Fruit fly (Drosophila melanogaster) whole organism, prepupa: Measurements from ENCODE around the gene nis.
A peak's percentile ranks its signal among the peaks of the same experiment; 100 is the strongest.

Experiments used
- Blimp-1 ChIP-seq: fragments of 200-800 bp; sonication (Bioruptor generic); optimal IDR thresholded peaks from 3 replicates; lab custom pipeline; 2017; ENCODE audit warnings: missing biosample characterization, missing genetic modification characterization, mild to moderate bottlenecking, moderate library complexity, missing genetic modification reagents
- CG16779 ChIP-seq: fragments of 200-800 bp; sonication (Bioruptor generic); optimal IDR thresholded peaks from 3 replicates; lab custom pipeline; 2017; ENCODE audit warnings: missing biosample characterization, mild to moderate bottlenecking, missing genetic modification characterization
- CG3032 ChIP-seq: fragments of 200-800 bp; optimal IDR thresholded peaks from 2 replicates; lab custom pipeline; 2019; ENCODE audit warnings: missing biosample characterization, mild to moderate bottlenecking, missing genetic modification characterization, moderate library complexity
- CG6792 ChIP-seq: fragments of 200-800 bp; sonication (Bioruptor generic); optimal IDR thresholded peaks from 3 replicates; lab custom pipeline; 2016; ENCODE audit warnings: missing biosample characterization, missing genetic modification characterization
- CG7368 ChIP-seq: fragments of 200-800 bp; sonication (Bioruptor generic); optimal IDR thresholded peaks from 3 replicates; lab custom pipeline; 2016; ENCODE audit warnings: missing biosample characterization, missing genetic modification characterization
- CG8319 ChIP-seq: fragments of 200-800 bp; sonication (Bioruptor generic); optimal IDR thresholded peaks from 3 replicates; lab custom pipeline; 2016; ENCODE audit warnings: missing biosample characterization, missing genetic modification characterization
- Eip75B ChIP-seq: fragments of 200-800 bp; sonication (Bioruptor generic); optimal IDR thresholded peaks from 3 replicates; lab custom pipeline; 2016; ENCODE audit warnings: missing biosample characterization, missing genetic modification characterization
- Eip93F ChIP-seq: fragments of 200-800 bp; sonication (Bioruptor generic); optimal IDR thresholded peaks from 2 replicates; lab custom pipeline; 2016; ENCODE audit warnings: missing biosample characterization, mild to moderate bottlenecking, missing genetic modification characterization
- Hr39 ChIP-seq: fragments of 200-800 bp; sonication (Bioruptor generic); optimal IDR thresholded peaks from 2 replicates; lab custom pipeline; 2016; ENCODE audit warnings: missing biosample characterization, missing genetic modification characterization
- Hr4 ChIP-seq: fragments of 200-800 bp; sonication (Bioruptor generic); optimal IDR thresholded peaks from 3 replicates; lab custom pipeline; 2016; ENCODE audit warnings: missing biosample characterization, missing genetic modification characterization
- achi ChIP-seq: fragments of 200-800 bp; sonication (Bioruptor generic); optimal IDR thresholded peaks from 3 replicates; lab custom pipeline; 2016; ENCODE audit warnings: missing biosample characterization, missing genetic modification characterization
- svp ChIP-seq: fragments of 200-800 bp; sonication (Bioruptor generic); peaks from one replicate; lab custom pipeline; 2016; ENCODE audit warnings: missing biosample characterization, missing genetic modification characterization

DNA sequence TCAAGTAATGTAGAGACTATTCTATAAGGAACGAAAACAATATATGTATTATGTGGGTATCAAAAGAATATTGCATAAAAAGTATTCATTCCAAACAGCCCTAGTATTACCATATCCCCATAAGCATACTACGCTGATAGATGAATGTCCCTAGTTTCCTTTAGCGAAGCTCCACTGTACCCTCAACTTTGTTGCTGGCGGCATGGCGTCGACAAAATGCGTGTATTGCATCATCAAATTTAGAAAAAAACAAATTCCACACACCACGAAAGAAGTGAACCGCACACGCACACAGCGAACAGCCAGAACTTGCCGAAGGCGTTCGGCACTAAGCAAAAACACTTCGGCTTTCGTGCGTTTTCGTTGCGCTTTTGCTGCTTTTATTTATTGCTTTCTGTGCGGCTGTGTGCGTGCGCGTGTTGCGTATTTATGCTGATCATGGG is 45.8 kb upstream of the nis start:
- no peak for TF ChIP-seq CG7368 (GFP tag; lab: Kevin White, UChicago)
- TF ChIP-seq svp (GFP tag; lab: Kevin White, UChicago), result peak; percentile 76
- no peak for TF ChIP-seq CG16779 (tag; lab: Kevin White, UChicago)
- no peak for TF ChIP-seq Eip75B (GFP tag; lab: Kevin White, UChicago)
- TF ChIP-seq achi (GFP tag; lab: Kevin White, UChicago), result peak; percentile 39
- TF ChIP-seq Blimp-1 (GFP tag; lab: Kevin White, UChicago), result no peak
- TF ChIP-seq CG3032 (tag; lab: Kevin White, UChicago), result no peak
- no peak for TF ChIP-seq CG8319 (GFP tag; lab: Kevin White, UChicago)
- no peak for TF ChIP-seq Eip93F (GFP tag; lab: Kevin White, UChicago)
- TF ChIP-seq Hr39 (GFP tag; lab: Kevin White, UChicago), result peak; percentile 42
- peak; percentile 51 for TF ChIP-seq Hr4 (GFP tag; lab: Kevin White, UChicago)
- TF ChIP-seq CG6792 (GFP tag; lab: Kevin White, UChicago), result no peak
